Fruit fly (Drosophila melanogaster) whole organism, embryonic: ENCODE data around the gene CG9691.

Experiments
- Atf-2 ChIP-seq: fragments of 200-800 bp; sonication (Bioruptor generic); optimal IDR thresholded peaks from 2 replicates; lab custom pipeline; 2016; ENCODE audit warnings: missing biosample characterization, missing genetic modification characterization
- CG10959 ChIP-seq: fragments of 200-800 bp; sonication (Bioruptor generic); IDR thresholded peaks from 2 replicates; pipeline ENCODE4 v1.3.6; 2022; ENCODE audit warnings: missing biosample characterization, missing genetic modification characterization
- CG10979 ChIP-seq: fragments of 200-800 bp; sonication (Bioruptor generic); optimal IDR thresholded peaks from 2 replicates; lab custom pipeline; 2018; ENCODE audit warnings: missing biosample characterization, mild to moderate bottlenecking, missing genetic modification characterization, moderate library complexity
- CG11723 ChIP-seq: fragments of 200-800 bp; sonication (Bioruptor generic); optimal IDR thresholded peaks from 2 replicates; lab custom pipeline; 2017; ENCODE audit warnings: missing biosample characterization, mild to moderate bottlenecking, missing genetic modification characterization
- CG15479 ChIP-seq: fragments of 200-800 bp; sonication (Bioruptor generic); optimal IDR thresholded peaks from 3 replicates; lab custom pipeline; 2019; ENCODE audit warnings: missing biosample characterization, mild to moderate bottlenecking, missing genetic modification characterization, moderate library complexity
- CG15514 ChIP-seq: fragments of 200-800 bp; sonication (Bioruptor generic); optimal IDR thresholded peaks from 3 replicates; lab custom pipeline; 2017; ENCODE audit warnings: missing biosample characterization, missing genetic modification characterization, mild to moderate bottlenecking, moderate library complexity, missing genetic modification reagents
- CG17568 ChIP-seq: fragments of 200-800 bp; sonication (Bioruptor generic); optimal IDR thresholded peaks from 2 replicates; lab custom pipeline; 2018; ENCODE audit warnings: missing biosample characterization, mild to moderate bottlenecking, missing genetic modification characterization, moderate library complexity
- CG17802 ChIP-seq: fragments of 200-800 bp; sonication (Bioruptor generic); optimal IDR thresholded peaks from 2 replicates; lab custom pipeline; 2018; ENCODE audit warnings: missing biosample characterization, mild to moderate bottlenecking, missing genetic modification characterization, moderate library complexity
- CG33213 ChIP-seq: fragments of 200-800 bp; sonication (Bioruptor generic); optimal IDR thresholded peaks from 3 replicates; lab custom pipeline; 2016; ENCODE audit warnings: missing biosample characterization, missing genetic modification characterization
- CG33557 ChIP-seq: fragments of 200-800 bp; sonication (Bioruptor generic); optimal IDR thresholded peaks from 2 replicates; lab custom pipeline; 2019; ENCODE audit warnings: missing biosample characterization, mild to moderate bottlenecking, missing genetic modification characterization, moderate library complexity
- CG3995 ChIP-seq: fragments of 200-800 bp; sonication (Bioruptor generic); optimal IDR thresholded peaks from 3 replicates; lab custom pipeline; 2016; ENCODE audit warnings: missing biosample characterization, missing genetic modification characterization
- CG4282 ChIP-seq: fragments of 200-800 bp; sonication (Bioruptor generic); optimal IDR thresholded peaks from 2 replicates; lab custom pipeline; 2016; ENCODE audit warnings: missing biosample characterization, missing genetic modification characterization
- CG4328 ChIP-seq: fragments of 200-800 bp; sonication (Bioruptor generic); optimal IDR thresholded peaks from 3 replicates; lab custom pipeline; 2017; ENCODE audit warnings: missing biosample characterization, missing genetic modification reagents, missing genetic modification characterization
- CG7556 ChIP-seq: fragments of 200-800 bp; sonication (Bioruptor generic); optimal IDR thresholded peaks from 2 replicates; lab custom pipeline; 2017; ENCODE audit warnings: missing biosample characterization, mild to moderate bottlenecking, missing genetic modification characterization
- CG8388 ChIP-seq: fragments of 200-800 bp; sonication (Bioruptor generic); optimal IDR thresholded peaks from 2 replicates; lab custom pipeline; 2019; ENCODE audit warnings: missing biosample characterization, mild to moderate bottlenecking, missing genetic modification characterization, moderate library complexity
- Dad ChIP-seq: fragments of 200-800 bp; sonication (Bioruptor generic); optimal IDR thresholded peaks from 3 replicates; lab custom pipeline; 2016; ENCODE audit warnings: missing biosample characterization, missing genetic modification characterization
- Dbx ChIP-seq: fragments of 200-800 bp; sonication (Bioruptor generic); IDR thresholded peaks from 3 replicates; pipeline ENCODE4 v1.3.6; 2022; ENCODE audit warnings: missing biosample characterization, missing genetic modification characterization
- Elba2 ChIP-seq: fragments of 200-800 bp; sonication (Bioruptor generic); optimal IDR thresholded peaks from 3 replicates; lab custom pipeline; 2016; ENCODE audit warnings: missing biosample characterization, missing genetic modification characterization
- H15 ChIP-seq: fragments of 200-800 bp; sonication (Bioruptor generic); IDR thresholded peaks from 3 replicates; pipeline ENCODE4 v1.3.6; 2022; ENCODE audit warnings: missing biosample characterization, missing genetic modification characterization
- Hr3 ChIP-seq: fragments of 200-800 bp; sonication (Bioruptor generic); optimal IDR thresholded peaks from 3 replicates; lab custom pipeline; 2016; ENCODE audit warnings: missing biosample characterization, missing genetic modification characterization
- Mad ChIP-seq: fragments of 200-800 bp; sonication (Bioruptor generic); optimal IDR thresholded peaks from 2 replicates; lab custom pipeline; 2016; ENCODE audit warnings: missing biosample characterization, missing genetic modification characterization
- Myb ChIP-seq: fragments of 200-800 bp; sonication (Bioruptor generic); optimal IDR thresholded peaks from 2 replicates; lab custom pipeline; 2016; ENCODE audit warnings: missing biosample characterization, missing genetic modification characterization
- NfI ChIP-seq: fragments of 200-800 bp; sonication (Bioruptor generic); optimal IDR thresholded peaks from 3 replicates; lab custom pipeline; 2018; ENCODE audit warnings: missing biosample characterization, mild to moderate bottlenecking, missing genetic modification characterization, moderate library complexity
- Scr ChIP-seq: fragments of 200-800 bp; sonication (Bioruptor generic); IDR thresholded peaks from 2 replicates; pipeline ENCODE4 v1.3.6; 2022; ENCODE audit warnings: missing biosample characterization, missing genetic modification characterization; ENCODE audit not compliant: partially characterized antibody
- Trl ChIP-seq, 3 experiments: fragments of >200 bp in 2 of 3; fragments of 200-800 bp in 1 of 3; sonication (Bioruptor generic) in 1 of 3; optimal IDR thresholded peaks; 2 replicates in 1 of 3; 3 replicates in 2 of 3; lab custom pipeline; 2016 to 2017; ENCODE audit warnings: missing biosample characterization in 1 of 3, missing genetic modification characterization in 1 of 3
- aop ChIP-seq: fragments of 200-800 bp; sonication (Bioruptor generic); IDR thresholded peaks from 2 replicates; pipeline ENCODE4 v1.3.6; 2022; ENCODE audit warnings: missing biosample characterization, missing genetic modification characterization
- bcd ChIP-seq: fragments of 200-800 bp; sonication (Bioruptor generic); optimal IDR thresholded peaks from 2 replicates; lab custom pipeline; 2017; ENCODE audit warnings: missing biosample characterization, mild to moderate bottlenecking, missing genetic modification characterization
- bigmax ChIP-seq: fragments of 200-800 bp; sonication (Bioruptor generic); optimal IDR thresholded peaks from 2 replicates; lab custom pipeline; 2018; ENCODE audit warnings: missing biosample characterization, mild to moderate bottlenecking, missing genetic modification characterization
- chif ChIP-seq, 2 experiments: fragments of 200-800 bp; sonication (Bioruptor generic); optimal IDR thresholded peaks; 3 replicates each; lab custom pipeline; 2016; ENCODE audit warnings: missing biosample characterization in 2 of 2, missing genetic modification characterization in 2 of 2
- chn ChIP-seq: fragments of 200-800 bp; sonication (Bioruptor generic); optimal IDR thresholded peaks from 2 replicates; lab custom pipeline; 2016; ENCODE audit warnings: missing biosample characterization, missing genetic modification characterization
- esg ChIP-seq: fragments of 200-800 bp; sonication (Bioruptor generic); conservative IDR thresholded peaks from 2 replicates; pipeline ENCODE4 v1.3.6; 2022; ENCODE audit warnings: missing biosample characterization, missing genetic modification characterization
- gce ChIP-seq: fragments of 200-800 bp; sonication (Bioruptor generic); IDR thresholded peaks from 3 replicates; pipeline ENCODE4 v1.3.6; 2022; ENCODE audit warnings: missing biosample characterization, missing genetic modification characterization
- gem ChIP-seq: fragments of 200-800 bp; sonication (Bioruptor generic); optimal IDR thresholded peaks from 2 replicates; lab custom pipeline; 2019; ENCODE audit warnings: missing biosample characterization, mild to moderate bottlenecking, missing genetic modification characterization, moderate library complexity
- grau ChIP-seq: fragments of 200-800 bp; optimal IDR thresholded peaks from 3 replicates; lab custom pipeline; 2019; ENCODE audit warnings: missing biosample characterization, mild to moderate bottlenecking, missing genetic modification characterization, moderate library complexity
- ham ChIP-seq: fragments of 200-800 bp; sonication (Bioruptor generic); IDR thresholded peaks from 2 replicates; pipeline ENCODE4 v1.3.6; 2022; ENCODE audit warnings: missing biosample characterization, missing genetic modification characterization
- hbn ChIP-seq: fragments of 200-800 bp; sonication (Bioruptor generic); IDR thresholded peaks from 2 replicates; pipeline ENCODE4 v1.3.6; 2022; ENCODE audit warnings: missing biosample characterization, missing genetic modification characterization; ENCODE audit not compliant: partially characterized antibody
- ind ChIP-seq: fragments of 200-800 bp; sonication (Bioruptor generic); optimal IDR thresholded peaks from 3 replicates; lab custom pipeline; 2016; ENCODE audit warnings: missing biosample characterization, missing genetic modification characterization
- jing ChIP-seq: fragments of 200-800 bp; sonication (Bioruptor generic); optimal IDR thresholded peaks from 2 replicates; lab custom pipeline; 2018; ENCODE audit warnings: missing biosample characterization, mild to moderate bottlenecking, missing genetic modification characterization
- lola ChIP-seq, 3 experiments: fragments of >200 bp in 2 of 3; fragments of 200-800 bp in 1 of 3; sonication (Bioruptor generic) in 1 of 3; optimal IDR thresholded peaks; 2 replicates each; lab custom pipeline; 2017 to 2019; ENCODE audit warnings: missing biosample characterization in 3 of 3, missing genetic modification characterization in 3 of 3, mild to moderate bottlenecking in 1 of 3, moderate library complexity in 1 of 3
- p53 ChIP-seq: fragments of 200-800 bp; sonication (Bioruptor generic); optimal IDR thresholded peaks from 2 replicates; lab custom pipeline; 2016; ENCODE audit warnings: missing biosample characterization, missing genetic modification characterization
- ranshi ChIP-seq: fragments of 200-800 bp; sonication (Bioruptor generic); IDR thresholded peaks from 2 replicates; pipeline ENCODE4 v1.3.6; 2022; ENCODE audit warnings: missing biosample characterization, missing genetic modification characterization
- ro ChIP-seq: fragments of 200-800 bp; sonication (Bioruptor generic); IDR thresholded peaks from 2 replicates; pipeline ENCODE4 v1.3.6; 2022; ENCODE audit warnings: missing biosample characterization, missing genetic modification characterization
- schlank ChIP-seq: fragments of 200-800 bp; sonication (Bioruptor generic); optimal IDR thresholded peaks from 2 replicates; lab custom pipeline; 2018; ENCODE audit warnings: missing biosample characterization, mild to moderate bottlenecking, missing genetic modification characterization
- seq ChIP-seq: fragments of 200-800 bp; sonication (Bioruptor generic); IDR thresholded peaks from 2 replicates; pipeline ENCODE4 v1.3.6; 2022; ENCODE audit warnings: missing biosample characterization, missing genetic modification characterization
- sug ChIP-seq: fragments of 200-800 bp; optimal IDR thresholded peaks from 2 replicates; lab custom pipeline; 2019; ENCODE audit warnings: missing biosample characterization, mild to moderate bottlenecking, missing genetic modification characterization, moderate library complexity
- trem ChIP-seq: fragments of 200-800 bp; optimal IDR thresholded peaks from 3 replicates; lab custom pipeline; 2019; ENCODE audit warnings: missing biosample characterization, mild to moderate bottlenecking, missing genetic modification characterization, moderate library complexity
- vfl ChIP-seq: fragments of 200-800 bp; sonication (Bioruptor generic); optimal IDR thresholded peaks from 2 replicates; lab custom pipeline; 2016; ENCODE audit warnings: missing biosample characterization, missing genetic modification characterization
- wek ChIP-seq: fragments of 200-800 bp; sonication (Bioruptor generic); optimal IDR thresholded peaks from 3 replicates; lab custom pipeline; 2018; ENCODE audit warnings: missing biosample characterization, mild to moderate bottlenecking, missing genetic modification characterization, moderate library complexity
- yki ChIP-seq: fragments of >200 bp; optimal IDR thresholded peaks from 3 replicates; lab custom pipeline; 2018
- zen2 ChIP-seq: fragments of 200-800 bp; sonication (Bioruptor generic); IDR thresholded peaks from 3 replicates; pipeline ENCODE4 v1.3.6; 2022; ENCODE audit warnings: missing biosample characterization, missing genetic modification characterization; ENCODE audit not compliant: partially characterized antibody

Gene CG9691

dm6 chrX:9899535-9900179, 15.4 kb downstream of the CG9691 start, which contains the start of gene CG15249 (continued):
- peak; percentile 76 for TF ChIP-seq grau
- TF ChIP-seq ranshi (GFP tag; lab: Robert Waterston, UW): no peak
- no peak for TF ChIP-seq CG15514 (GFP tag; lab: Kevin White, UChicago)
- TF ChIP-seq bcd (GFP tag; lab: Kevin White, UChicago): peak; percentile 30
- peak; percentile 79 for TF ChIP-seq gem
- no peak for TF ChIP-seq yki (lab: Kevin White, UChicago)
- TF ChIP-seq aop (GFP tag; lab: Robert Waterston, UW): no peak
- TF ChIP-seq ind: peak; percentile 23
- TF ChIP-seq hbn: no peak
- TF ChIP-seq wek: no peak
- TF ChIP-seq ro (GFP tag; lab: Robert Waterston, UW): no peak
- TF ChIP-seq Dbx (GFP tag; lab: Robert Waterston, UW): no peak
- no peak for TF ChIP-seq Myb (GFP tag; lab: Kevin White, UChicago)
- TF ChIP-seq Elba2 (GFP tag; lab: Kevin White, UChicago): no peak
- peak; percentile 28 for TF ChIP-seq CG8388
- TF ChIP-seq chn (GFP tag; lab: Kevin White, UChicago): no peak
- TF ChIP-seq lola (GFP tag; optimal IDR thresholded peaks at IDR 0.05; lab: Kevin White, UChicago): peak in 1 of 3 experiments; percentile 64
- no peak for TF ChIP-seq CG11723
- TF ChIP-seq CG15479 (GFP tag; lab: Kevin White, UChicago): no peak
- no peak for TF ChIP-seq Mad (GFP tag; lab: Kevin White, UChicago)
- peak; percentile 75 for TF ChIP-seq CG10979 (tag; lab: Kevin White, UChicago)
- no peak for TF ChIP-seq CG3995 (GFP tag; lab: Kevin White, UChicago)
- peak; percentile 30; the same call in 1 of the 2 replicates for TF ChIP-seq esg
- TF ChIP-seq vfl (GFP tag; lab: Kevin White, UChicago): no peak
- TF ChIP-seq CG33557 (GFP tag; lab: Kevin White, UChicago): peak; percentile 36
- TF ChIP-seq CG17568 (GFP tag; lab: Kevin White, UChicago): no peak
- no peak for TF ChIP-seq sug (tag; lab: Kevin White, UChicago)
- TF ChIP-seq CG4282 (GFP tag; lab: Kevin White, UChicago): no peak
- no peak for TF ChIP-seq Dad (GFP tag; lab: Kevin White, UChicago)
- TF ChIP-seq bigmax: no peak
- TF ChIP-seq trem (tag; lab: Kevin White, UChicago): peak; percentile 4
- TF ChIP-seq seq (GFP tag; lab: Robert Waterston, UW): peak; percentile 38; the same call in 1 of the 2 replicates
- no peak for TF ChIP-seq ham (GFP tag; lab: Robert Waterston, UW)
- TF ChIP-seq Atf-2 (GFP tag; lab: Kevin White, UChicago): no peak
- TF ChIP-seq gce (GFP tag; lab: Robert Waterston, UW): no peak
- TF ChIP-seq CG7556 (GFP tag; lab: Kevin White, UChicago): peak; percentile 77
- TF ChIP-seq p53 (GFP tag; lab: Kevin White, UChicago): no peak
- no peak for TF ChIP-seq chif (GFP tag; optimal IDR thresholded peaks at IDR 0.05; lab: Kevin White, UChicago)
- TF ChIP-seq zen2: no peak
- peak; percentile 42 for TF ChIP-seq CG4328 (GFP tag; lab: Kevin White, UChicago)
- no peak for TF ChIP-seq schlank (tag; lab: Kevin White, UChicago)
- TF ChIP-seq H15 (GFP tag; lab: Robert Waterston, UW): no peak
- peak; percentile 15 for TF ChIP-seq NfI (GFP tag; lab: Kevin White, UChicago)
- no peak for TF ChIP-seq CG10959 (GFP tag; lab: Robert Waterston, UW)
- TF ChIP-seq CG33213 (GFP tag; lab: Kevin White, UChicago): no peak
- peak; percentile 53 for TF ChIP-seq Hr3
- TF ChIP-seq Trl (optimal IDR thresholded peaks at IDR 0.05; lab: Kevin White, UChicago): no peak
- TF ChIP-seq Trl (GFP tag; optimal IDR thresholded peaks at IDR 0.05; lab: Kevin White, UChicago): no peak
- no peak for TF ChIP-seq CG17802 (tag; lab: Kevin White, UChicago)
- no peak for TF ChIP-seq Scr (GFP tag; lab: Robert Waterston, UW)
- TF ChIP-seq jing (GFP tag; lab: Kevin White, UChicago): no peak
